Worm (Caenorhabditis elegans): ENCODE measurements around the gene clec-182.
"Not testable (repeated sequence)": the region's sequence is repeated elsewhere in the genome, so short reads cannot be mapped to it uniquely, and the experiment has no call there.

ce11 chrIV:8788048-8788447, 10.1 kb downstream of the clec-182 start, which contains the start of gene C33D9.10:
- not testable (repeated sequence) for TF ChIP-seq ttx-3 (tag; optimal IDR thresholded peaks at IDR 0.05); che-1 (tag; optimal IDR thresholded peaks at IDR 0.05); unc-3 (GFP tag; conservative IDR thresholded peaks at IDR 0.05); unc-3 (tag; optimal IDR thresholded peaks at IDR 0.05); tbx-7 (tag; optimal IDR thresholded peaks at IDR 0.05); ceh-34 (tag; optimal IDR thresholded peaks at IDR 0.05); F13H6.1 (tag; optimal IDR thresholded peaks at IDR 0.05)
